Worm (Caenorhabditis elegans) whole organism, young adult: ENCODE results near the gene srd-68.

Source experiments
- B0336.3 ChIP-seq: fragments of 200-800 bp; sonication (Bioruptor generic); IDR thresholded peaks from 2 replicates; pipeline ENCODE4 v1.3.6; 2022; ENCODE audit warnings: missing genetic modification characterization, missing compliant biosample characterization
- F22D6.2 ChIP-seq: sonication (generic microtip); optimal IDR thresholded peaks from 2 replicates; lab custom pipeline; 2016; ENCODE audit warnings: mild to moderate bottlenecking, missing genetic modification characterization, missing compliant biosample characterization
- F39B2.1 ChIP-seq: fragments of 200-800 bp; sonication (Bioruptor generic); IDR thresholded peaks from 2 replicates; pipeline ENCODE4 v1.3.6; 2022; ENCODE audit warnings: missing genetic modification reagents, missing genetic modification characterization, missing compliant biosample characterization
- F55B11.4 ChIP-seq: sonication (generic microtip); optimal IDR thresholded peaks from 2 replicates; lab custom pipeline; 2016; ENCODE audit warnings: missing compliant biosample characterization, missing genetic modification characterization, borderline replicate concordance; ENCODE audit not compliant: insufficient read depth
- K11D2.4 ChIP-seq: fragments of 200-800 bp; sonication (Bioruptor generic); IDR thresholded peaks from 2 replicates; pipeline ENCODE4 v1.3.6; 2022; ENCODE audit warnings: missing genetic modification reagents, missing genetic modification characterization, missing compliant biosample characterization
- T07F8.4 ChIP-seq: sonication (generic microtip); optimal IDR thresholded peaks from 2 replicates; lab custom pipeline; 2016; ENCODE audit warnings: mild to moderate bottlenecking, missing genetic modification characterization, moderate library complexity, missing compliant biosample characterization
- Y53F4B.3 ChIP-seq: fragments of 200-800 bp; sonication (Bioruptor generic); IDR thresholded peaks from 2 replicates; pipeline ENCODE4 v1.3.6; 2022; ENCODE audit warnings: missing genetic modification reagents, missing genetic modification characterization, missing compliant biosample characterization
- Y53G8AR.9 ChIP-seq: fragments of 200-800 bp; sonication (Bioruptor generic); conservative IDR thresholded peaks from 2 replicates; pipeline ENCODE4 v1.3.6; 2022; ENCODE audit warnings: missing genetic modification reagents, missing genetic modification characterization, missing compliant biosample characterization
- Y56A3A.18 ChIP-seq: fragments of 200-800 bp; sonication (Bioruptor generic); IDR thresholded peaks from 2 replicates; pipeline ENCODE4 v1.3.6; 2022; ENCODE audit warnings: missing genetic modification reagents, missing genetic modification characterization, missing compliant biosample characterization
- Y67H2A.10 ChIP-seq: fragments of 200-800 bp; sonication (Bioruptor generic); conservative IDR thresholded peaks from 2 replicates; pipeline ENCODE4 v1.3.6; 2022; ENCODE audit warnings: missing genetic modification reagents, missing genetic modification characterization, missing compliant biosample characterization
- Y79H2A.3 ChIP-seq: fragments of 200-800 bp; sonication (Bioruptor generic); conservative IDR thresholded peaks from 2 replicates; pipeline ENCODE4 v1.3.6; 2022; ENCODE audit warnings: missing genetic modification reagents, missing genetic modification characterization, missing compliant biosample characterization
- Y95B8A.8 ChIP-seq: fragments of 200-800 bp; sonication (Bioruptor generic); IDR thresholded peaks from 2 replicates; pipeline ENCODE4 v1.3.6; 2022; ENCODE audit warnings: missing genetic modification reagents, missing genetic modification characterization, missing compliant biosample characterization
- akir-1 ChIP-seq: fragments of 200-800 bp; sonication (Bioruptor generic); optimal IDR thresholded peaks from 2 replicates; lab custom pipeline; 2018; ENCODE audit warnings: mild to moderate bottlenecking, missing genetic modification characterization, moderate library complexity, missing compliant biosample characterization
- ama-1 ChIP-seq, 3 experiments: fragments of 150-350 bp in 1 of 3; sonication (generic microtip) in 2 of 3; optimal IDR thresholded peaks; 2 replicates each; lab custom pipeline; 2014 to 2018; ENCODE audit warnings: missing biosample characterization in 2 of 3, missing genetic modification characterization in 2 of 3, missing genetic modification reagents in 2 of 3
- aptf-2 ChIP-seq: fragments of 200-800 bp; sonication (Bioruptor generic); conservative IDR thresholded peaks from 2 replicates; pipeline ENCODE4 v1.3.6; 2022; ENCODE audit warnings: missing genetic modification reagents, missing genetic modification characterization, missing compliant biosample characterization
- athp-1 ChIP-seq: sonication (generic microtip); optimal IDR thresholded peaks from 2 replicates; lab custom pipeline; 2017; ENCODE audit warnings: mild to moderate bottlenecking, missing genetic modification characterization, missing compliant biosample characterization
- attf-5 ChIP-seq: fragments of 200-800 bp; sonication (Bioruptor generic); optimal IDR thresholded peaks from 2 replicates; lab custom pipeline; 2018; ENCODE audit warnings: mild to moderate bottlenecking, missing genetic modification characterization, missing compliant biosample characterization
- bed-1 ChIP-seq: fragments of 200-800 bp; sonication (Bioruptor generic); IDR thresholded peaks from 2 replicates; pipeline ENCODE4 v1.3.6; 2022; ENCODE audit warnings: missing genetic modification reagents, missing genetic modification characterization, missing compliant biosample characterization
- bed-2 ChIP-seq: fragments of 200-800 bp; sonication (Bioruptor generic); IDR thresholded peaks from 2 replicates; pipeline ENCODE4 v1.3.6; 2022; ENCODE audit warnings: missing genetic modification reagents, missing genetic modification characterization, missing compliant biosample characterization
- ceh-79 ChIP-seq: sonication (generic microtip); optimal IDR thresholded peaks from 2 replicates; lab custom pipeline; 2017; ENCODE audit warnings: mild to moderate bottlenecking, missing genetic modification characterization, missing compliant biosample characterization
- die-1 ChIP-seq: sonication (generic microtip); optimal IDR thresholded peaks from 2 replicates; lab custom pipeline; 2016; ENCODE audit warnings: missing genotype, mild to moderate bottlenecking, missing genetic modification characterization, missing compliant biosample characterization
- efl-1 ChIP-seq: fragments of 150-350 bp; optimal IDR thresholded peaks from 2 replicates; lab custom pipeline; 2014; ENCODE audit warnings: missing biosample characterization, missing genetic modification reagents, missing genetic modification characterization
- egl-44 ChIP-seq: fragments of 200-800 bp; sonication (Bioruptor generic); IDR thresholded peaks from 2 replicates; pipeline ENCODE4 v1.3.6; 2022; ENCODE audit warnings: missing genetic modification reagents, missing genetic modification characterization, missing compliant biosample characterization
- fkh-3 ChIP-seq: sonication (generic microtip); optimal IDR thresholded peaks from 2 replicates; lab custom pipeline; 2016; ENCODE audit warnings: mild to moderate bottlenecking, missing genetic modification characterization, missing compliant biosample characterization
- hlh-12 ChIP-seq: sonication (generic microtip); optimal IDR thresholded peaks from 2 replicates; lab custom pipeline; 2016; ENCODE audit warnings: missing genetic modification characterization, missing compliant biosample characterization
- hlh-26 ChIP-seq: fragments of 200-800 bp; sonication (Bioruptor generic); conservative IDR thresholded peaks from 2 replicates; pipeline ENCODE4 v1.3.6; 2022; ENCODE audit warnings: missing genetic modification reagents, missing genetic modification characterization, missing compliant biosample characterization
- hmg-20 ChIP-seq: fragments of 200-800 bp; sonication (Bioruptor generic); IDR thresholded peaks from 2 replicates; pipeline ENCODE4 v1.3.6; 2022; ENCODE audit warnings: missing genetic modification reagents, missing genetic modification characterization, missing compliant biosample characterization
- hrde-1 ChIP-seq: sonication (generic microtip); optimal IDR thresholded peaks from 2 replicates; lab custom pipeline; 2016; ENCODE audit warnings: missing genetic modification characterization, mild to moderate bottlenecking, missing compliant biosample characterization, moderate library complexity, missing genotype, missing genetic modification reagents, borderline replicate concordance
- lin-26 ChIP-seq: fragments of 200-800 bp; sonication (Bioruptor generic); IDR thresholded peaks from 2 replicates; pipeline ENCODE4 v1.3.6; 2022; ENCODE audit warnings: missing genetic modification reagents, missing genetic modification characterization, missing compliant biosample characterization
- lsl-1 ChIP-seq: fragments of 200-800 bp; sonication (Bioruptor generic); optimal IDR thresholded peaks from 2 replicates; lab custom pipeline; 2018; ENCODE audit warnings: mild to moderate bottlenecking, missing genetic modification characterization, moderate library complexity, missing compliant biosample characterization
- mxl-1 ChIP-seq: sonication (generic microtip); optimal IDR thresholded peaks from 2 replicates; lab custom pipeline; 2016; ENCODE audit warnings: missing genetic modification characterization, missing compliant biosample characterization
- nfyb-1 ChIP-seq: fragments of 200-800 bp; sonication (Bioruptor generic); IDR thresholded peaks from 2 replicates; pipeline ENCODE4 v1.3.6; 2022; ENCODE audit warnings: missing genetic modification reagents, missing genetic modification characterization, missing compliant biosample characterization
- nhr-120 ChIP-seq: fragments of 200-800 bp; sonication (Bioruptor generic); IDR thresholded peaks from 2 replicates; pipeline ENCODE4 v1.3.6; 2022; ENCODE audit warnings: missing genetic modification characterization, missing compliant biosample characterization
- nhr-80 ChIP-seq: sonication (generic microtip); optimal IDR thresholded peaks from 2 replicates; lab custom pipeline; 2016; ENCODE audit warnings: missing genetic modification characterization, missing compliant biosample characterization
- sdz-38 ChIP-seq: sonication (generic microtip); optimal IDR thresholded peaks from 2 replicates; lab custom pipeline; 2016; ENCODE audit warnings: missing genotype, missing genetic modification characterization, missing compliant biosample characterization
- snpc-1.3 ChIP-seq: sonication (generic microtip); optimal IDR thresholded peaks from 2 replicates; lab custom pipeline; 2017; ENCODE audit warnings: missing genetic modification characterization, mild to moderate bottlenecking, missing compliant biosample characterization, antibody characterized with exemption, moderate library complexity, missing genotype, missing genetic modification reagents; ENCODE audit not compliant: insufficient read depth
- snpc-3.4 ChIP-seq: sonication (generic microtip); optimal IDR thresholded peaks from 2 replicates; lab custom pipeline; 2017; ENCODE audit warnings: missing genetic modification characterization, mild to moderate bottlenecking, missing compliant biosample characterization, antibody characterized with exemption, moderate library complexity, missing genotype, missing genetic modification reagents
- sptf-2 ChIP-seq: fragments of 200-800 bp; sonication (Bioruptor generic); optimal IDR thresholded peaks from 2 replicates; lab custom pipeline; 2018; ENCODE audit warnings: mild to moderate bottlenecking, missing genetic modification characterization, missing compliant biosample characterization
- unc-130 ChIP-seq: sonication (generic microtip); optimal IDR thresholded peaks from 2 replicates; lab custom pipeline; 2016; ENCODE audit warnings: missing genetic modification reagents, missing genetic modification characterization, missing compliant biosample characterization
- unc-62 ChIP-seq: fragments of 150-350 bp; optimal IDR thresholded peaks from 2 replicates; lab custom pipeline; 2014; ENCODE audit warnings: missing biosample characterization, missing genetic modification reagents, missing genetic modification characterization
- xnd-1 ChIP-seq: sonication (generic microtip); optimal IDR thresholded peaks from 2 replicates; lab custom pipeline; 2016; ENCODE audit warnings: missing genotype, missing genetic modification reagents, missing genetic modification characterization, missing compliant biosample characterization
- ztf-22 ChIP-seq: fragments of 200-800 bp; sonication (Bioruptor generic); optimal IDR thresholded peaks from 2 replicates; lab custom pipeline; 2018; ENCODE audit warnings: mild to moderate bottlenecking, missing genetic modification characterization, moderate library complexity, missing compliant biosample characterization
- ztf-26 ChIP-seq: sonication (generic microtip); optimal IDR thresholded peaks from 2 replicates; lab custom pipeline; 2017; ENCODE audit warnings: missing genetic modification characterization, missing compliant biosample characterization
- ztf-28 ChIP-seq: fragments of 200-800 bp; sonication (Bioruptor generic); IDR thresholded peaks from 2 replicates; pipeline ENCODE4 v1.3.6; 2022; ENCODE audit warnings: missing genetic modification reagents, missing genetic modification characterization, missing compliant biosample characterization
- ztf-6 ChIP-seq: fragments of 200-800 bp; sonication (Bioruptor generic); IDR thresholded peaks from 2 replicates; pipeline ENCODE4 v1.3.6; 2022; ENCODE audit warnings: missing genetic modification reagents, missing genetic modification characterization, missing compliant biosample characterization

The srd-68 gene

ce11 chrV:16927345-16927744 is 24.7 kb upstream of the srd-68 start, which contains the start of gene Y102A5C.36:
Gene Y102A5C.36 (minus strand): TSS chrV:16927445.
- TF ChIP-seq F22D6.2, result no peak
- TF ChIP-seq Y67H2A.10 (GFP tag; lab: Robert Waterston, UW), result no peak
- TF ChIP-seq Y79H2A.3, result no peak
- TF ChIP-seq akir-1 (GFP tag; lab: Kevin White, UChicago), result no peak
- TF ChIP-seq attf-5 (GFP tag; lab: Kevin White, UChicago), result no peak
- no peak for TF ChIP-seq xnd-1
- TF ChIP-seq efl-1 (GFP tag; lab: Kevin White, UChicago), result no peak
- no peak for TF ChIP-seq hrde-1 (tag; lab: Kevin White, UChicago)
- TF ChIP-seq fkh-3 (tag; lab: Kevin White, UChicago), result no peak
- TF ChIP-seq nfyb-1 (GFP tag; lab: Robert Waterston, UW), result no peak
- TF ChIP-seq ztf-22 (GFP tag; lab: Kevin White, UChicago), result no peak
- no peak for TF ChIP-seq ztf-28 (GFP tag; lab: Robert Waterston, UW)
- TF ChIP-seq sdz-38 (tag; lab: Kevin White, UChicago), result no peak
- TF ChIP-seq F39B2.1 (GFP tag; lab: Robert Waterston, UW), result no peak
- TF ChIP-seq Y53G8AR.9 (GFP tag; lab: Robert Waterston, UW), result no peak
- TF ChIP-seq hlh-12 (tag; lab: Kevin White, UChicago), result no peak
- no peak for TF ChIP-seq Y56A3A.18 (GFP tag; lab: Robert Waterston, UW)
- no peak for TF ChIP-seq die-1 (tag; lab: Kevin White, UChicago)
- no peak for TF ChIP-seq ama-1 (optimal IDR thresholded peaks at IDR 0.05; lab: Kevin White, UChicago)
- no peak for TF ChIP-seq ama-1 (GFP tag; optimal IDR thresholded peaks at IDR 0.05; lab: Kevin White, UChicago)

- TF ChIP-seq aptf-2 (GFP tag; lab: Robert Waterston, UW), result no peak
- no peak for TF ChIP-seq Y53F4B.3
- no peak for TF ChIP-seq xnd-1
- TF ChIP-seq ztf-6 (GFP tag; lab: Robert Waterston, UW), result no peak
- TF ChIP-seq nhr-80, result no peak
- no peak for TF ChIP-seq egl-44
- no peak for TF ChIP-seq F39B2.1 (GFP tag; lab: Robert Waterston, UW)
- no peak for TF ChIP-seq hlh-26
- TF ChIP-seq, all 124 proteins: peak for 0
Measured at ce11 chrV:16921952-16922351, 19.3 kb upstream of the srd-68 start, which contains the start of gene Y102A5C.4. Gene Y102A5C.4 (plus strand): TSS chrV:16922252.

- no peak for TF ChIP-seq hlh-12 (tag; lab: Kevin White, UChicago)
- TF ChIP-seq Y95B8A.8 (GFP tag; lab: Robert Waterston, UW), result peak; percentile 64; the same call in 1 of the 2 replicates
- 0 out of 2 replicates have a peak, but pooled peaks have one; percentile 32 for TF ChIP-seq lin-26 (GFP tag; lab: Robert Waterston, UW)
- peak; percentile 21 for TF ChIP-seq die-1 (tag; lab: Kevin White, UChicago)
- TF ChIP-seq lsl-1 (GFP tag; lab: Kevin White, UChicago), result no peak
- no peak for TF ChIP-seq Y67H2A.10 (GFP tag; lab: Robert Waterston, UW)
- TF ChIP-seq hlh-26, result no peak
- peak; percentile 6 for TF ChIP-seq mxl-1
- TF ChIP-seq hmg-20, result no peak
- TF ChIP-seq F55B11.4, result no peak
- no peak for TF ChIP-seq K11D2.4 (GFP tag; lab: Robert Waterston, UW)
- no peak for TF ChIP-seq athp-1 (tag; lab: Kevin White, UChicago)
- no peak for TF ChIP-seq hrde-1 (tag; lab: Kevin White, UChicago)
- TF ChIP-seq bed-1 (GFP tag; lab: Robert Waterston, UW), result no peak
- no peak for TF ChIP-seq ztf-26
- TF ChIP-seq unc-130 (GFP tag; lab: Kevin White, UChicago), result no peak
- no peak for TF ChIP-seq sptf-2 (GFP tag; lab: Kevin White, UChicago)
- TF ChIP-seq efl-1 (GFP tag; lab: Kevin White, UChicago), result peak; percentile 9
- no peak for TF ChIP-seq T07F8.4
- no peak for TF ChIP-seq bed-2
- TF ChIP-seq sdz-38 (tag; lab: Kevin White, UChicago), result no peak
- TF ChIP-seq ceh-79 (tag; lab: Kevin White, UChicago), result no peak
- no peak for TF ChIP-seq unc-62 (GFP tag; lab: Kevin White, UChicago)
- no peak for TF ChIP-seq snpc-3.4 (tag; lab: Kevin White, UChicago)
- TF ChIP-seq snpc-1.3 (tag; lab: Kevin White, UChicago), result no peak
- 0 out of 2 replicates have a peak, but pooled peaks have one; percentile 45 for TF ChIP-seq B0336.3 (GFP tag; lab: Robert Waterston, UW)
- TF ChIP-seq nhr-120 (GFP tag; lab: Robert Waterston, UW), result no peak
Measured at ce11 chrV:16919675-16920074, 17.0 kb upstream of the srd-68 start.
